Worm (Caenorhabditis elegans) whole organism, L1 larva: ENCODE data around the gene T23F4.2.

ENCODE experiments used
- C04F5.9 ChIP-seq: sonication (generic microtip); optimal IDR thresholded peaks from 2 replicates; lab custom pipeline; 2016; ENCODE audit warnings: missing genetic modification characterization, missing compliant biosample characterization
- C34B4.2 ChIP-seq: sonication (generic microtip); optimal IDR thresholded peaks from 2 replicates; lab custom pipeline; 2017; ENCODE audit warnings: mild to moderate bottlenecking, missing genetic modification characterization, missing compliant biosample characterization
- F16B12.6 ChIP-seq: fragments of 150-350 bp; optimal IDR thresholded peaks from 2 replicates; lab custom pipeline; 2014; ENCODE audit warnings: missing biosample characterization, missing genetic modification characterization
- aha-1 ChIP-seq: fragments of 150-350 bp; optimal IDR thresholded peaks from 2 replicates; lab custom pipeline; 2014; ENCODE audit warnings: missing biosample characterization, missing genetic modification characterization
- ama-1 ChIP-seq: fragments of 150-350 bp; optimal IDR thresholded peaks from 2 replicates; lab custom pipeline; 2014
- blmp-1 ChIP-seq: fragments of 150-350 bp; optimal IDR thresholded peaks from 2 replicates; lab custom pipeline; 2014; ENCODE audit warnings: missing biosample characterization, missing genetic modification characterization
- ceh-63 ChIP-seq: fragments of 200-800 bp; sonication (Bioruptor generic); optimal IDR thresholded peaks from 2 replicates; lab custom pipeline; 2018; ENCODE audit warnings: mild to moderate bottlenecking, missing genetic modification characterization, missing compliant biosample characterization
- ceh-82 ChIP-seq, 3 experiments: fragments of 150-350 bp in 1 of 3; sonication (generic microtip) in 2 of 3; optimal IDR thresholded peaks; 2 replicates each; lab custom pipeline; 2014 to 2017; ENCODE audit warnings: missing biosample characterization in 3 of 3, missing genetic modification characterization in 3 of 3
- ceh-88 ChIP-seq: fragments of 200-800 bp; sonication (Bioruptor generic); IDR thresholded peaks from 2 replicates; pipeline ENCODE4 v1.3.6; 2022; ENCODE audit warnings: missing genetic modification characterization, missing compliant biosample characterization
- ceh-90 ChIP-seq: sonication (generic microtip); optimal IDR thresholded peaks from 2 replicates; lab custom pipeline; 2016; ENCODE audit warnings: missing genetic modification characterization, missing compliant biosample characterization
- ces-1 ChIP-seq: fragments of 150-350 bp; optimal IDR thresholded peaks from 2 replicates; lab custom pipeline; 2014; ENCODE audit warnings: missing biosample characterization, missing genetic modification reagents, missing genetic modification characterization
- dsc-1 ChIP-seq: sonication (generic microtip); optimal IDR thresholded peaks from 2 replicates; lab custom pipeline; 2016; ENCODE audit warnings: mild to moderate bottlenecking, missing genetic modification characterization, missing compliant biosample characterization
- efl-1 ChIP-seq, 4 experiments: fragments of 150-350 bp; optimal IDR thresholded peaks in 3 of 4; peaks in 1 of 4; 1 replicate in 1 of 4; 2 replicates in 3 of 4; lab custom pipeline; 2014; ENCODE audit warnings: missing biosample characterization in 2 of 4, missing genetic modification characterization in 2 of 4, missing genetic modification reagents in 2 of 4
- fkh-4 ChIP-seq: sonication (generic microtip); optimal IDR thresholded peaks from 2 replicates; lab custom pipeline; 2016; ENCODE audit warnings: missing compliant biosample characterization, missing genetic modification characterization, borderline replicate concordance
- fkh-8 ChIP-seq: sonication (generic microtip); optimal IDR thresholded peaks from 2 replicates; lab custom pipeline; 2016; ENCODE audit warnings: mild to moderate bottlenecking, missing genetic modification characterization, missing compliant biosample characterization
- fos-1 ChIP-seq: fragments of 150-350 bp; optimal IDR thresholded peaks from 2 replicates; lab custom pipeline; 2014; ENCODE audit warnings: missing biosample characterization, missing genetic modification characterization
- grh-1 ChIP-seq: fragments of 200-800 bp; sonication (Bioruptor generic); IDR thresholded peaks from 2 replicates; pipeline ENCODE4 v1.3.6; 2022; ENCODE audit warnings: missing genetic modification reagents, missing genetic modification characterization, missing compliant biosample characterization
- hpl-2 ChIP-seq: fragments of 150-350 bp; optimal IDR thresholded peaks from 2 replicates; lab custom pipeline; 2014; ENCODE audit warnings: missing biosample characterization, missing genetic modification reagents, missing genetic modification characterization
- irx-1 ChIP-seq: sonication (generic microtip); optimal IDR thresholded peaks from 2 replicates; lab custom pipeline; 2016; ENCODE audit warnings: missing genetic modification characterization, missing compliant biosample characterization
- isw-1 ChIP-seq: fragments of 200-800 bp; sonication (Bioruptor generic); IDR thresholded peaks from 2 replicates; pipeline ENCODE4 v1.3.6; 2022; ENCODE audit warnings: missing genetic modification characterization, missing compliant biosample characterization
- jun-1 ChIP-seq: fragments of 150-350 bp; optimal IDR thresholded peaks from 2 replicates; lab custom pipeline; 2014; ENCODE audit warnings: missing biosample characterization, missing genetic modification reagents, missing genetic modification characterization
- lin-13 ChIP-seq: fragments of 150-350 bp; optimal IDR thresholded peaks from 2 replicates; lab custom pipeline; 2014; ENCODE audit warnings: missing biosample characterization, missing genetic modification reagents, missing genetic modification characterization
- lin-14 ChIP-seq: fragments of 200-800 bp; sonication (Bioruptor generic); optimal IDR thresholded peaks from 2 replicates; lab custom pipeline; 2018; ENCODE audit warnings: mild to moderate bottlenecking, missing genetic modification characterization, moderate library complexity, missing compliant biosample characterization
- lin-35 ChIP-seq, 2 experiments: fragments of 150-350 bp; optimal IDR thresholded peaks; 2 replicates each; lab custom pipeline; 2014; ENCODE audit warnings: missing biosample characterization in 2 of 2, missing genetic modification characterization in 2 of 2, missing genetic modification reagents in 2 of 2
- lin-39 ChIP-seq: fragments of 150-350 bp; optimal IDR thresholded peaks from 2 replicates; lab custom pipeline; 2014; ENCODE audit warnings: missing biosample characterization, missing genetic modification reagents, missing genetic modification characterization
- lir-3 ChIP-seq: sonication (generic microtip); optimal IDR thresholded peaks from 2 replicates; lab custom pipeline; 2016; ENCODE audit warnings: mild to moderate bottlenecking, missing genetic modification characterization, moderate library complexity, missing compliant biosample characterization; ENCODE audit not compliant: poor library complexity
- lsy-2 ChIP-seq, 2 experiments: fragments of 150-350 bp; optimal IDR thresholded peaks; 2 replicates each; lab custom pipeline; 2014; ENCODE audit warnings: missing biosample characterization in 2 of 2, missing genetic modification characterization in 2 of 2
- mab-9 ChIP-seq: fragments of 200-800 bp; sonication (Bioruptor generic); IDR thresholded peaks from 2 replicates; pipeline ENCODE4 v1.3.6; 2022; ENCODE audit warnings: missing genetic modification reagents, missing genetic modification characterization, missing compliant biosample characterization
- mdl-1 ChIP-seq, 2 experiments: fragments of 150-350 bp; optimal IDR thresholded peaks; 2 replicates each; lab custom pipeline; 2014 to 2017; ENCODE audit warnings: missing biosample characterization in 2 of 2, missing genetic modification characterization in 2 of 2, inconsistent platforms in 1 of 2
- mef-2 ChIP-seq: fragments of 150-350 bp; optimal IDR thresholded peaks from 2 replicates; lab custom pipeline; 2014; ENCODE audit warnings: missing biosample characterization, missing genetic modification characterization
- mep-1 ChIP-seq: fragments of 150-350 bp; optimal IDR thresholded peaks from 2 replicates; lab custom pipeline; 2014; ENCODE audit warnings: missing biosample characterization, missing genetic modification characterization
- nhr-12 ChIP-seq: sonication (generic microtip); optimal IDR thresholded peaks from 2 replicates; lab custom pipeline; 2017; ENCODE audit warnings: missing biosample characterization, missing genetic modification characterization
- nhr-19 ChIP-seq: fragments of 200-800 bp; sonication (Bioruptor generic); conservative IDR thresholded peaks from 2 replicates; pipeline ENCODE4 v1.3.6; 2022; ENCODE audit warnings: missing genetic modification characterization, missing compliant biosample characterization
- nhr-20 ChIP-seq: sonication (generic microtip); optimal IDR thresholded peaks from 2 replicates; lab custom pipeline; 2016; ENCODE audit warnings: mild to moderate bottlenecking, missing genetic modification characterization, missing compliant biosample characterization
- nhr-28 ChIP-seq: fragments of 150-350 bp; optimal IDR thresholded peaks from 2 replicates; lab custom pipeline; 2014; ENCODE audit warnings: missing biosample characterization, missing genetic modification characterization
- nhr-76 ChIP-seq: sonication (generic microtip); optimal IDR thresholded peaks from 2 replicates; lab custom pipeline; 2017; ENCODE audit warnings: missing biosample characterization, missing genetic modification characterization
- nhr-77 ChIP-seq: fragments of 150-350 bp; optimal IDR thresholded peaks from 2 replicates; lab custom pipeline; 2014; ENCODE audit warnings: missing biosample characterization, missing genetic modification characterization
- nhr-85 ChIP-seq: sonication (generic microtip); peaks from one replicate; lab custom pipeline; 2016; ENCODE audit warnings: missing genetic modification characterization, inconsistent platforms, missing compliant biosample characterization
- pag-3 ChIP-seq: sonication (generic microtip); optimal IDR thresholded peaks from 2 replicates; lab custom pipeline; 2017; ENCODE audit warnings: missing genetic modification characterization, mild to moderate bottlenecking, missing compliant biosample characterization, antibody characterized with exemption, borderline replicate concordance; ENCODE audit not compliant: insufficient read depth
- rnt-1 ChIP-seq: sonication (generic microtip); optimal IDR thresholded peaks from 2 replicates; lab custom pipeline; 2016; ENCODE audit warnings: mild to moderate bottlenecking, missing genetic modification characterization, moderate library complexity, missing compliant biosample characterization
- skn-1 ChIP-seq: fragments of 150-350 bp; optimal IDR thresholded peaks from 2 replicates; lab custom pipeline; 2014; ENCODE audit warnings: missing biosample characterization, missing genetic modification characterization
- snu-23 ChIP-seq: sonication (generic microtip); optimal IDR thresholded peaks from 2 replicates; lab custom pipeline; 2016; ENCODE audit warnings: missing genetic modification characterization, missing compliant biosample characterization
- tbx-2 ChIP-seq: sonication (generic microtip); optimal IDR thresholded peaks from 2 replicates; lab custom pipeline; 2016; ENCODE audit warnings: missing genetic modification characterization, missing compliant biosample characterization
- tlp-1 ChIP-seq: fragments of 150-350 bp; optimal IDR thresholded peaks from 2 replicates; lab custom pipeline; 2014; ENCODE audit warnings: missing biosample characterization, missing genetic modification characterization
- unc-130 ChIP-seq: fragments of 150-350 bp; optimal IDR thresholded peaks from 2 replicates; lab custom pipeline; 2017; ENCODE audit warnings: missing biosample characterization, missing genetic modification characterization, inconsistent platforms
- unc-30 ChIP-seq: sonication (generic microtip); optimal IDR thresholded peaks from 2 replicates; lab custom pipeline; 2017; ENCODE audit warnings: missing biosample characterization, missing genetic modification characterization
- unc-62 ChIP-seq: fragments of 150-350 bp; optimal IDR thresholded peaks from 2 replicates; lab custom pipeline; 2014; ENCODE audit warnings: missing biosample characterization, missing genetic modification reagents, missing genetic modification characterization
- xbp-1 ChIP-seq: sonication (generic microtip); optimal IDR thresholded peaks from 2 replicates; lab custom pipeline; 2016; ENCODE audit warnings: missing genetic modification characterization, missing compliant biosample characterization
- ztf-11 ChIP-seq, 2 experiments: sonication (generic microtip); optimal IDR thresholded peaks; 2 replicates each; lab custom pipeline; 2016 to 2017; ENCODE audit warnings: missing genetic modification characterization in 2 of 2, missing biosample characterization in 1 of 2, missing compliant biosample characterization in 1 of 2
- ztf-4 ChIP-seq: fragments of 150-350 bp; optimal IDR thresholded peaks from 2 replicates; lab custom pipeline; 2014; ENCODE audit warnings: missing biosample characterization, missing genetic modification characterization

Gene T23F4.2

ce11 chrII:1143173-1143738 is 20.1 kb upstream of the T23F4.2 start (continued):
- TF ChIP-seq ceh-82 (tag; optimal IDR thresholded peaks at IDR 0.05; lab: Kevin White, UChicago) (no peak), F16B12.6 (no peak), hpl-2 (GFP tag; lab: Kevin White, UChicago) (no peak), ceh-88 (no peak), nhr-28 (tag; lab: Kevin White, UChicago) (no peak), efl-1 (optimal IDR thresholded peaks at IDR 0.05; lab: Kevin White, UChicago) (no peak), efl-1 (GFP tag; optimal IDR thresholded peaks at IDR 0.05 in 1 of 2; lab: Kevin White, UChicago) (peak in 1 of 2 experiments; percentile 50), lin-13 (GFP tag; lab: Kevin White, UChicago) (no peak), ama-1 (lab: Kevin White, UChicago) (no peak), irx-1 (tag; lab: Kevin White, UChicago) (no peak), skn-1 (tag; lab: Kevin White, UChicago) (no peak), nhr-76 (tag; lab: Kevin White, UChicago) (no peak), mab-9 (no peak), ztf-11 (tag; optimal IDR thresholded peaks at IDR 0.05; lab: Kevin White, UChicago) (no peak), lin-14 (GFP tag; lab: Kevin White, UChicago) (peak; percentile 11), tbx-2 (tag; lab: Kevin White, UChicago) (no peak), nhr-19 (no peak), xbp-1 (tag; lab: Kevin White, UChicago) (no peak), mef-2 (tag; lab: Kevin White, UChicago) (no peak), grh-1 (GFP tag; lab: Robert Waterston, UW) (no peak), isw-1 (no peak), ceh-63 (no peak), fkh-8 (no peak), lsy-2 (tag; optimal IDR thresholded peaks at IDR 0.05; lab: Kevin White, UChicago) (no peak), lin-35 (GFP tag; optimal IDR thresholded peaks at IDR 0.05; lab: Kevin White, UChicago) (peak in 1 of 2 experiments; percentile 42), pag-3 (tag; lab: Kevin White, UChicago) (no peak), unc-130 (no peak), aha-1 (tag; lab: Kevin White, UChicago) (no peak), fos-1 (no peak), unc-30 (tag; lab: Kevin White, UChicago) (no peak), tlp-1 (tag; lab: Kevin White, UChicago) (no peak), mdl-1 (tag; optimal IDR thresholded peaks at IDR 0.05; lab: Kevin White, UChicago) (no peak), nhr-85 (tag; lab: Kevin White, UChicago) (peak; percentile 35), C34B4.2 (tag; lab: Kevin White, UChicago) (no peak), unc-62 (GFP tag; lab: Kevin White, UChicago) (no peak), snu-23 (GFP tag; lab: Kevin White, UChicago) (peak; percentile 2), ces-1 (GFP tag; lab: Kevin White, UChicago) (no peak), mep-1 (tag; lab: Kevin White, UChicago) (no peak), rnt-1 (tag; lab: Kevin White, UChicago) (no peak), jun-1 (tag; lab: Kevin White, UChicago) (no peak), nhr-20 (peak; percentile 41), ceh-90 (tag; lab: Kevin White, UChicago) (no peak), nhr-77 (no peak), lir-3 (tag; lab: Kevin White, UChicago) (no peak), blmp-1 (tag; lab: Kevin White, UChicago) (no peak)

- TF ChIP-seq ama-1 (lab: Kevin White, UChicago): no peak
- TF ChIP-seq nhr-12 (tag; lab: Kevin White, UChicago): no peak
- TF ChIP-seq rnt-1 (tag; lab: Kevin White, UChicago): no peak
- no peak for TF ChIP-seq efl-1 (optimal IDR thresholded peaks at IDR 0.05; lab: Kevin White, UChicago)
- TF ChIP-seq efl-1 (GFP tag; optimal IDR thresholded peaks at IDR 0.05 in 1 of 2; lab: Kevin White, UChicago): no peak
- TF ChIP-seq C04F5.9 (tag; lab: Kevin White, UChicago): no peak
- no peak for TF ChIP-seq grh-1 (GFP tag; lab: Robert Waterston, UW)
- TF ChIP-seq dsc-1 (tag; lab: Kevin White, UChicago): no peak
- no peak for TF ChIP-seq C34B4.2 (tag; lab: Kevin White, UChicago)
- TF ChIP-seq skn-1 (tag; lab: Kevin White, UChicago): no peak
- no peak for TF ChIP-seq ztf-4 (tag; lab: Kevin White, UChicago)
- TF ChIP-seq lin-39 (tag; lab: Kevin White, UChicago): no peak
- no peak for TF ChIP-seq fkh-4 (tag; lab: Kevin White, UChicago)
- no peak for TF ChIP-seq unc-62 (GFP tag; lab: Kevin White, UChicago)
Observed at ce11 chrII:1149390-1149789, 14.0 kb upstream of the T23F4.2 start.
